Fruit fly (Drosophila melanogaster): ENCODE results near the gene CG5004.

dm6 chrX:17110556-17111177 lies 3.3 kb downstream of the CG5004 start:
- TF ChIP-seq sage (GFP tag; optimal IDR thresholded peaks at IDR 0.05) (no peak), Myc (optimal IDR thresholded peaks at IDR 0.05) (no peak), ey (GFP tag; optimal IDR thresholded peaks at IDR 0.05) (no peak), br (GFP tag; optimal IDR thresholded peaks at IDR 0.05) (no peak)

Data from whole organism, wandering third instar larva.